Worm (Caenorhabditis elegans) whole organism, L2 larva: Measurements from ENCODE around the gene tsp-16.

Experiments used
- C34F6.9 ChIP-seq: fragments of 150-350 bp; optimal IDR thresholded peaks from 2 replicates; lab custom pipeline; 2014; ENCODE audit warnings: missing biosample characterization, missing genetic modification characterization
- F13H6.1 ChIP-seq: sonication (generic microtip); optimal IDR thresholded peaks from 2 replicates; lab custom pipeline; 2016; ENCODE audit warnings: missing genetic modification characterization, missing compliant biosample characterization
- R02D3.7 ChIP-seq: fragments of 150-350 bp; optimal IDR thresholded peaks from 2 replicates; lab custom pipeline; 2014; ENCODE audit warnings: missing biosample characterization, missing genetic modification characterization
- Y55F3AM.14 ChIP-seq: fragments of 200-800 bp; sonication (Bioruptor generic); optimal IDR thresholded peaks from 2 replicates; lab custom pipeline; 2018; ENCODE audit warnings: mild to moderate bottlenecking, missing genetic modification characterization, missing compliant biosample characterization
- ZK546.5 ChIP-seq: sonication (generic microtip); optimal IDR thresholded peaks from 2 replicates; lab custom pipeline; 2017; ENCODE audit warnings: missing biosample characterization, missing genetic modification characterization
- alr-1 ChIP-seq: fragments of 150-350 bp; optimal IDR thresholded peaks from 2 replicates; lab custom pipeline; 2014; ENCODE audit warnings: missing biosample characterization, missing genetic modification characterization
- aly-2 ChIP-seq: fragments of 150-350 bp; optimal IDR thresholded peaks from 2 replicates; lab custom pipeline; 2014; ENCODE audit warnings: missing biosample characterization, missing genetic modification characterization
- ama-1 ChIP-seq: fragments of 150-350 bp; optimal IDR thresholded peaks from 2 replicates; lab custom pipeline; 2018; ENCODE audit warnings: inconsistent platforms
- blmp-1 ChIP-seq: sonication (generic microtip); optimal IDR thresholded peaks from 2 replicates; lab custom pipeline; 2017; ENCODE audit warnings: missing genetic modification characterization, mild to moderate bottlenecking, missing compliant biosample characterization, antibody characterized with exemption, moderate library complexity; ENCODE audit not compliant: insufficient read depth
- ceh-16 ChIP-seq: fragments of 150-350 bp; optimal IDR thresholded peaks from 2 replicates; lab custom pipeline; 2014; ENCODE audit warnings: missing biosample characterization, missing genetic modification characterization
- ceh-82 ChIP-seq: fragments of 150-350 bp; optimal IDR thresholded peaks from 2 replicates; lab custom pipeline; 2014; ENCODE audit warnings: missing biosample characterization, missing genetic modification characterization
- crh-2 ChIP-seq: sonication (generic microtip); optimal IDR thresholded peaks from 2 replicates; lab custom pipeline; 2017; ENCODE audit warnings: missing biosample characterization, missing genetic modification characterization
- dmd-4 ChIP-seq: sonication (generic microtip); optimal IDR thresholded peaks from 2 replicates; lab custom pipeline; 2017; ENCODE audit warnings: missing biosample characterization, missing genetic modification characterization
- egl-27 ChIP-seq: sonication (generic microtip); optimal IDR thresholded peaks from 3 replicates; lab custom pipeline; 2017; ENCODE audit warnings: missing biosample characterization, missing genetic modification reagents, missing genetic modification characterization
- elt-1 ChIP-seq: fragments of 150-350 bp; optimal IDR thresholded peaks from 2 replicates; lab custom pipeline; 2014; ENCODE audit warnings: missing biosample characterization, missing genetic modification characterization
- elt-3 ChIP-seq: sonication (generic microtip); optimal IDR thresholded peaks from 2 replicates; lab custom pipeline; 2017; ENCODE audit warnings: missing biosample characterization, missing genetic modification characterization
- fos-1 ChIP-seq: fragments of 150-350 bp; optimal IDR thresholded peaks from 2 replicates; lab custom pipeline; 2014; ENCODE audit warnings: missing biosample characterization, missing genetic modification characterization
- gmeb-1 ChIP-seq: fragments of 150-350 bp; optimal IDR thresholded peaks from 2 replicates; lab custom pipeline; 2014; ENCODE audit warnings: missing biosample characterization, missing genetic modification characterization
- lin-11 ChIP-seq: fragments of 150-350 bp; sonication (generic microtip); optimal IDR thresholded peaks from 2 replicates; lab custom pipeline; 2014; ENCODE audit warnings: missing biosample characterization, missing genetic modification characterization, inconsistent platforms, mixed read lengths
- lin-13 ChIP-seq: fragments of 150-350 bp; optimal IDR thresholded peaks from 2 replicates; lab custom pipeline; 2014; ENCODE audit warnings: missing biosample characterization, missing genetic modification reagents, missing genetic modification characterization
- lin-39 ChIP-seq: fragments of 150-350 bp; optimal IDR thresholded peaks from 2 replicates; lab custom pipeline; 2014; ENCODE audit warnings: missing biosample characterization, missing genetic modification reagents, missing genetic modification characterization
- lsy-2 ChIP-seq, 2 experiments: fragments of 150-350 bp in 1 of 2; sonication (generic microtip) in 1 of 2; optimal IDR thresholded peaks; 2 replicates each; lab custom pipeline; 2014 to 2017; ENCODE audit warnings: missing biosample characterization in 2 of 2, missing genetic modification characterization in 2 of 2
- mab-5 ChIP-seq: fragments of 150-350 bp; optimal IDR thresholded peaks from 2 replicates; lab custom pipeline; 2014; ENCODE audit warnings: missing biosample characterization, missing genetic modification characterization
- mbf-1 ChIP-seq: sonication (generic microtip); optimal IDR thresholded peaks from 2 replicates; lab custom pipeline; 2017; ENCODE audit warnings: missing biosample characterization, missing genetic modification characterization
- mdl-1 ChIP-seq, 2 experiments: fragments of 150-350 bp in 1 of 2; sonication (generic microtip) in 1 of 2; optimal IDR thresholded peaks; 2 replicates each; lab custom pipeline; 2017; ENCODE audit warnings: missing biosample characterization in 2 of 2, missing genetic modification characterization in 2 of 2
- nhr-10 ChIP-seq: sonication (generic microtip); optimal IDR thresholded peaks from 2 replicates; lab custom pipeline; 2017; ENCODE audit warnings: missing biosample characterization, missing genetic modification characterization
- nhr-11 ChIP-seq: fragments of 150-350 bp; optimal IDR thresholded peaks from 2 replicates; lab custom pipeline; 2014; ENCODE audit warnings: missing biosample characterization, missing genetic modification characterization
- nhr-12 ChIP-seq: fragments of 150-350 bp; optimal IDR thresholded peaks from 2 replicates; lab custom pipeline; 2014; ENCODE audit warnings: missing biosample characterization, missing genetic modification characterization
- nhr-129 ChIP-seq: fragments of 150-350 bp; optimal IDR thresholded peaks from 2 replicates; lab custom pipeline; 2014; ENCODE audit warnings: missing biosample characterization, missing genetic modification characterization
- nhr-21 ChIP-seq: fragments of 150-350 bp; optimal IDR thresholded peaks from 2 replicates; lab custom pipeline; 2014; ENCODE audit warnings: missing biosample characterization, missing genetic modification characterization
- nhr-23 ChIP-seq: fragments of 150-350 bp; optimal IDR thresholded peaks from 2 replicates; lab custom pipeline; 2014; ENCODE audit warnings: missing biosample characterization, missing genetic modification reagents, missing genetic modification characterization
- nhr-237 ChIP-seq: fragments of 150-350 bp; optimal IDR thresholded peaks from 2 replicates; lab custom pipeline; 2014; ENCODE audit warnings: missing biosample characterization, missing genetic modification characterization
- nhr-25 ChIP-seq: fragments of 150-350 bp; sonication (generic microtip); optimal IDR thresholded peaks from 3 replicates; lab custom pipeline; 2014; ENCODE audit warnings: missing biosample characterization, missing genetic modification characterization
- nhr-6 ChIP-seq: fragments of 150-350 bp; optimal IDR thresholded peaks from 2 replicates; lab custom pipeline; 2014; ENCODE audit warnings: missing biosample characterization, missing genetic modification characterization
- nhr-77 ChIP-seq: fragments of 150-350 bp; optimal IDR thresholded peaks from 2 replicates; lab custom pipeline; 2014; ENCODE audit warnings: missing biosample characterization, missing genetic modification characterization
- peb-1 ChIP-seq: fragments of 150-350 bp; optimal IDR thresholded peaks from 2 replicates; lab custom pipeline; 2014; ENCODE audit warnings: missing biosample characterization, missing genetic modification characterization
- sem-4 ChIP-seq: fragments of 150-350 bp; optimal IDR thresholded peaks from 2 replicates; lab custom pipeline; 2014; ENCODE audit warnings: missing biosample characterization, missing genetic modification reagents, missing genetic modification characterization
- skn-1 ChIP-seq: sonication (generic microtip); optimal IDR thresholded peaks from 2 replicates; lab custom pipeline; 2017; ENCODE audit warnings: missing biosample characterization, missing genetic modification characterization
- sma-3 ChIP-seq: sonication (generic microtip); optimal IDR thresholded peaks from 2 replicates; lab custom pipeline; 2016; ENCODE audit warnings: missing genetic modification reagents, missing genetic modification characterization, missing compliant biosample characterization
- sma-9 ChIP-seq, 2 experiments: fragments of 150-350 bp in 1 of 2; sonication (generic microtip) in 1 of 2; optimal IDR thresholded peaks; 2 replicates each; lab custom pipeline; 2014 to 2016; ENCODE audit warnings: missing genetic modification characterization in 2 of 2, mild to moderate bottlenecking in 1 of 2, missing biosample characterization in 1 of 2, missing compliant biosample characterization in 1 of 2, missing genetic modification reagents in 1 of 2, moderate library complexity in 1 of 2
- snpc-4 ChIP-seq: fragments of 150-350 bp; optimal IDR thresholded peaks from 2 replicates; lab custom pipeline; 2014; ENCODE audit warnings: missing biosample characterization, missing genetic modification characterization
- unc-39 ChIP-seq: fragments of 150-350 bp; optimal IDR thresholded peaks from 2 replicates; lab custom pipeline; 2014; ENCODE audit warnings: missing biosample characterization, missing genetic modification characterization
- unc-55 ChIP-seq: fragments of 150-350 bp; sonication (generic microtip); optimal IDR thresholded peaks from 3 replicates; lab custom pipeline; 2014; ENCODE audit warnings: missing biosample characterization, missing genetic modification reagents, missing genetic modification characterization
- unc-62 ChIP-seq: fragments of 150-350 bp; optimal IDR thresholded peaks from 2 replicates; lab custom pipeline; 2014; ENCODE audit warnings: missing biosample characterization, missing genetic modification reagents, missing genetic modification characterization
- zag-1 ChIP-seq: fragments of 150-350 bp; optimal IDR thresholded peaks from 2 replicates; lab custom pipeline; 2014; ENCODE audit warnings: missing biosample characterization, missing genetic modification characterization
- ztf-1 ChIP-seq: fragments of 200-800 bp; sonication (Bioruptor generic); conservative IDR thresholded peaks from 2 replicates; pipeline ENCODE4 v1.3.6; 2022; ENCODE audit warnings: missing genetic modification characterization, missing compliant biosample characterization
- ztf-11 ChIP-seq: sonication (generic microtip); optimal IDR thresholded peaks from 2 replicates; lab custom pipeline; 2017; ENCODE audit warnings: missing biosample characterization, missing genetic modification characterization
- ztf-4 ChIP-seq: fragments of 150-350 bp; optimal IDR thresholded peaks from 2 replicates; lab custom pipeline; 2014; ENCODE audit warnings: missing biosample characterization, missing genetic modification characterization

Gene tsp-16

DNA sequence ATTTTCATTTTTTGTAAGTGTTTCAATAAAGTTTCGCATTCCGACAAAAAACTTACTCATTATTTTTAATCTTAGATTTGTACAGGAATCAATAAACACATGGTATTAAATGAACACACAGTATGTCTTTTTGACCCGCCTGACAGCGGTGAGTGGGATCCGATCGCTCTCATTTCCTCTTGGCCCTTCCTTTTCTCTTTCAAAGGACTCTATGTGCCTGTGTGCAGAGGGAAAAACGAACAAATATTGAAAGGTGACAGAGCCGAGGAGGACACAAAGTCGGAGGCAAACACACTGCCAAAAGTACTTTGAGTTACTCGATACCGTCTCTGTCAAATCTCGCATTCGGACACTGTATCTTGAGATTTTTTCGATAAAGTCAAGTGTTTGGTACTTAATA is at the start of gene tsp-16, which contains the start of gene F01E11.20:
Gene tsp-16, minus strand, starts transcription at position 173 of the 400 bp plus-strand sequence.
Gene F01E11.20, minus strand, starts transcription at position 101 of the 400 bp plus-strand sequence.
- no peak for TF ChIP-seq ama-1 (lab: Kevin White, UChicago)
- TF ChIP-seq F13H6.1 (tag; lab: Kevin White, UChicago), result peak; percentile 24
- peak; percentile 11 for TF ChIP-seq nhr-129 (tag; lab: Kevin White, UChicago)

DNA sequence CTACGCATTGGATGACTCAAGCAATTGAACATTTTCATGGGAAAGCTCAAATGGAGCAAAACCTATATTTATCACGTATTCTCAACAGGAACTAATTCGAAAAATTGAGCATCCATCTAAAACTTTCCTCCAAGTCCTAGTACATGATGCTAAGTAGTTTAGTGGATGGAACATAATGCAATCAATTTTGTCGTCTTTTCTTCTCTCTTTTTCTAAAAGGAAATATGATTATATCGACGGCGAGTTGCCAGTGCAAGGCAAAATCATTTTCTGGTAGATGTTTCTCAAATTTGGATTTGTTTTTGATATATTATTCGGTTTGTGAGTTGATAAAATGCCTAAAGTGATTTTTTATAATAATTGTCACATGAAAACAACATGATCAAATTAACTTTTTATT is 44.3 kb upstream of the tsp-16 start:
- TF ChIP-seq fos-1 (tag; lab: Kevin White, UChicago) (no peak), lin-39 (no peak), C34F6.9 (tag; lab: Kevin White, UChicago) (peak; percentile 10), ZK546.5 (tag; lab: Kevin White, UChicago) (no peak), sma-3 (GFP tag; lab: Kevin White, UChicago) (no peak), Y55F3AM.14 (GFP tag; lab: Kevin White, UChicago) (no peak), elt-1 (tag; lab: Kevin White, UChicago) (no peak), nhr-21 (tag; lab: Kevin White, UChicago) (no peak), nhr-129 (tag; lab: Kevin White, UChicago) (no peak), nhr-6 (tag; lab: Kevin White, UChicago) (no peak), unc-55 (GFP tag; lab: Kevin White, UChicago) (no peak), peb-1 (no peak), skn-1 (tag; lab: Kevin White, UChicago) (no peak), gmeb-1 (tag; lab: Kevin White, UChicago) (no peak), ceh-82 (tag; lab: Kevin White, UChicago) (no peak), blmp-1 (tag; lab: Kevin White, UChicago) (no peak), aly-2 (tag; lab: Kevin White, UChicago) (no peak), lin-11 (tag; lab: Kevin White, UChicago) (no peak), unc-62 (GFP tag; lab: Kevin White, UChicago) (no peak), zag-1 (tag; lab: Kevin White, UChicago) (peak; percentile 47), ztf-11 (tag; lab: Kevin White, UChicago) (no peak), R02D3.7 (tag; lab: Kevin White, UChicago) (no peak), nhr-11 (tag; lab: Kevin White, UChicago) (no peak), ceh-16 (tag; lab: Kevin White, UChicago) (no peak), F13H6.1 (tag; lab: Kevin White, UChicago) (no peak), mdl-1 (tag; optimal IDR thresholded peaks at IDR 0.05; lab: Kevin White, UChicago) (no peak), ztf-4 (tag; lab: Kevin White, UChicago) (no peak), ztf-1 (GFP tag; lab: Robert Waterston, UW) (no peak), sem-4 (tag; lab: Kevin White, UChicago) (peak; percentile 40), nhr-12 (tag; lab: Kevin White, UChicago) (no peak), egl-27 (tag; lab: Kevin White, UChicago) (peak; percentile 33), nhr-23 (no peak), lsy-2 (tag; optimal IDR thresholded peaks at IDR 0.05; lab: Kevin White, UChicago) (peak in 1 of 2 experiments; percentile 30), nhr-77 (no peak), lin-13 (GFP tag; lab: Kevin White, UChicago) (no peak), crh-2 (no peak), alr-1 (tag; lab: Kevin White, UChicago) (no peak), unc-39 (tag; lab: Kevin White, UChicago) (no peak), mbf-1 (no peak), dmd-4 (no peak), snpc-4 (no peak), nhr-237 (tag; lab: Kevin White, UChicago) (no peak), nhr-10 (tag; lab: Kevin White, UChicago) (no peak), ama-1 (lab: Kevin White, UChicago) (no peak), sma-9 (GFP tag; optimal IDR thresholded peaks at IDR 0.05; lab: Kevin White, UChicago) (peak; percentile 23), sma-9 (tag; optimal IDR thresholded peaks at IDR 0.05; lab: Kevin White, UChicago) (no peak), mab-5 (no peak), elt-3 (tag; lab: Kevin White, UChicago) (no peak), nhr-25 (tag; lab: Kevin White, UChicago) (no peak)
